Worm (Caenorhabditis elegans): Measurements from ENCODE around the gene igdb-1.

- TF ChIP-seq pha-4 (tag; optimal IDR thresholded peaks at IDR 0.05) (no peak), pag-3 (tag; optimal IDR thresholded peaks at IDR 0.05; ENCODE audit: borderline replicate concordance) (no peak), hlh-13 (GFP tag; optimal IDR thresholded peaks at IDR 0.05) (no peak), C38D4.7 (GFP tag; optimal IDR thresholded peaks at IDR 0.05) (no peak)
These were observed 33.3 kb upstream of the igdb-1 start, which contains the start of gene C25G4.3 for ce11 chrIV:12445463-12445934.

Measured in whole organism, late embryonic.